Fruit fly (Drosophila melanogaster) S2 (cell line): ENCODE measurements around the gene RluA-1.

Experiments
- CG8478 ChIP-seq: fragments of >200 bp; optimal IDR thresholded peaks from 2 replicates; lab custom pipeline; 2018
- CTCF ChIP-seq, 2 experiments: fragments of >200 bp; optimal IDR thresholded peaks; 2 replicates each; lab custom pipeline; 2018

DNA sequence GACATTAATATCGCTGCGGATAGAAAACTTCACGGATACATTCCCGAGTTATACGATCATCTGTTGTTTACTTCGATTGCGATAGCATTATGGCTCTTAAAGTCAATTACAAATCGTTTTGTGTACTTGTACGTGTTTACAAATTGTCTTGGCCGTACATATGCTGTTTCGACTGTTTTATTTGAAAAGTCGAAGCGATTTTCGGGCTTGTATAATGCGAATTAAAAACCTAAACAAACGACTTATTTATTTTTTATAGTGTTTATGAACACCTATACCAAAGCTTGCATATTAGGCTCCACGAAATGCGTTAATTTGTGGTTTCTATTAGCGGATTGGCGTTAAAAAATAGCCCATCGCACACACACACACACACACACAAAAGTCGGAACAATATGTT, 1.9 kb downstream of the RluA-1 start:
- TF ChIP-seq CG8478, result no peak
- TF ChIP-seq CTCF (optimal IDR thresholded peaks at IDR 0.05; lab: Kevin White, UChicago), result no peak
